Fruit fly (Drosophila melanogaster) whole organism, embryonic: ENCODE measurements around the gene CG16965.

Experiments
- Atf-2 ChIP-seq: fragments of 200-800 bp; sonication (Bioruptor generic); optimal IDR thresholded peaks from 2 replicates; lab custom pipeline; 2016; ENCODE audit warnings: missing biosample characterization, missing genetic modification characterization
- CG10147 ChIP-seq: fragments of 200-800 bp; sonication (Bioruptor generic); optimal IDR thresholded peaks from 2 replicates; lab custom pipeline; 2019; ENCODE audit warnings: missing biosample characterization, mild to moderate bottlenecking, missing genetic modification characterization, moderate library complexity
- CG1024 ChIP-seq: fragments of 200-800 bp; sonication (Bioruptor generic); IDR thresholded peaks from 2 replicates; pipeline ENCODE4 v1.3.6; 2022; ENCODE audit warnings: missing biosample characterization, missing genetic modification characterization
- CG10462 ChIP-seq: fragments of 200-800 bp; sonication (Bioruptor generic); optimal IDR thresholded peaks from 2 replicates; lab custom pipeline; 2016; ENCODE audit warnings: missing biosample characterization, missing genetic modification characterization
- CG10654 ChIP-seq: fragments of 200-800 bp; sonication (Bioruptor generic); optimal IDR thresholded peaks from 2 replicates; lab custom pipeline; 2016; ENCODE audit warnings: missing biosample characterization, missing genetic modification characterization
- CG11085 ChIP-seq: fragments of 200-800 bp; sonication (Bioruptor generic); IDR thresholded peaks from 2 replicates; pipeline ENCODE4 v1.3.6; 2022; ENCODE audit warnings: missing biosample characterization, missing genetic modification characterization
- CG11093 ChIP-seq: fragments of 200-800 bp; sonication (Bioruptor generic); IDR thresholded peaks from 3 replicates; pipeline ENCODE4 v1.3.6; 2022; ENCODE audit warnings: missing biosample characterization, missing genetic modification characterization
- CG14965 ChIP-seq: fragments of 200-800 bp; sonication (Bioruptor generic); optimal IDR thresholded peaks from 2 replicates; lab custom pipeline; 2016; ENCODE audit warnings: missing biosample characterization, missing genetic modification characterization, borderline replicate concordance
- CG17186 ChIP-seq: fragments of 200-800 bp; sonication (Bioruptor generic); optimal IDR thresholded peaks from 3 replicates; lab custom pipeline; 2017; ENCODE audit warnings: missing biosample characterization, missing genetic modification reagents, missing genetic modification characterization
- CG1792 ChIP-seq: fragments of 200-800 bp; sonication (Bioruptor generic); optimal IDR thresholded peaks from 2 replicates; lab custom pipeline; 2016; ENCODE audit warnings: missing biosample characterization, missing genetic modification characterization
- CG2202 ChIP-seq: fragments of 200-800 bp; sonication (Bioruptor generic); optimal IDR thresholded peaks from 2 replicates; lab custom pipeline; 2018; ENCODE audit warnings: missing biosample characterization, mild to moderate bottlenecking, missing genetic modification characterization
- CG2678 ChIP-seq: fragments of 200-800 bp; sonication (Bioruptor generic); optimal IDR thresholded peaks from 3 replicates; lab custom pipeline; 2019; ENCODE audit warnings: missing biosample characterization, mild to moderate bottlenecking, missing genetic modification characterization, moderate library complexity
- CG31224 ChIP-seq: fragments of 200-800 bp; sonication (Bioruptor generic); IDR thresholded peaks from 2 replicates; pipeline ENCODE4 v1.3.6; 2022; ENCODE audit warnings: missing biosample characterization, missing genetic modification characterization
- CG3281 ChIP-seq: fragments of 200-800 bp; sonication (Bioruptor generic); optimal IDR thresholded peaks from 3 replicates; lab custom pipeline; 2017; ENCODE audit warnings: missing biosample characterization, mild to moderate bottlenecking, missing genetic modification characterization
- CG42726 ChIP-seq: fragments of 200-800 bp; sonication (Bioruptor generic); IDR thresholded peaks from 2 replicates; pipeline ENCODE4 v1.3.6; 2022; ENCODE audit warnings: missing biosample characterization, missing genetic modification characterization; ENCODE audit not compliant: partially characterized antibody
- CG7928 ChIP-seq: fragments of 200-800 bp; sonication (Bioruptor generic); optimal IDR thresholded peaks from 2 replicates; lab custom pipeline; 2017; ENCODE audit warnings: missing biosample characterization, mild to moderate bottlenecking, missing genetic modification characterization
- CG8388 ChIP-seq: fragments of 200-800 bp; sonication (Bioruptor generic); optimal IDR thresholded peaks from 2 replicates; lab custom pipeline; 2019; ENCODE audit warnings: missing biosample characterization, mild to moderate bottlenecking, missing genetic modification characterization, moderate library complexity
- D19B ChIP-seq: fragments of 200-800 bp; sonication (Bioruptor generic); optimal IDR thresholded peaks from 2 replicates; lab custom pipeline; 2017; ENCODE audit warnings: missing biosample characterization, mild to moderate bottlenecking, missing genetic modification characterization
- Deaf1 ChIP-seq: fragments of 200-800 bp; optimal IDR thresholded peaks from 3 replicates; lab custom pipeline; 2019; ENCODE audit warnings: missing biosample characterization, mild to moderate bottlenecking, missing genetic modification characterization, moderate library complexity
- Dip2 ChIP-seq: fragments of 200-800 bp; sonication (Bioruptor generic); IDR thresholded peaks from 2 replicates; pipeline ENCODE4 v1.3.6; 2022; ENCODE audit warnings: missing biosample characterization, missing genetic modification characterization
- Dp ChIP-seq: fragments of 200-800 bp; sonication (Bioruptor generic); optimal IDR thresholded peaks from 2 replicates; lab custom pipeline; 2018; ENCODE audit warnings: missing biosample characterization, mild to moderate bottlenecking, missing genetic modification characterization, moderate library complexity
- Dref ChIP-seq: fragments of 200-800 bp; sonication (Bioruptor generic); IDR thresholded peaks from 2 replicates; pipeline ENCODE4 v1.3.6; 2022; ENCODE audit warnings: missing biosample characterization, missing genetic modification characterization
- MTF-1 ChIP-seq: fragments of 200-800 bp; sonication (Bioruptor generic); optimal IDR thresholded peaks from 2 replicates; lab custom pipeline; 2018; ENCODE audit warnings: missing biosample characterization, mild to moderate bottlenecking, missing genetic modification characterization, borderline replicate concordance
- Neu2 ChIP-seq: fragments of 200-800 bp; sonication (Bioruptor generic); optimal IDR thresholded peaks from 3 replicates; lab custom pipeline; 2016; ENCODE audit warnings: missing biosample characterization, missing genetic modification characterization, borderline replicate concordance
- Scr ChIP-seq: fragments of 200-800 bp; sonication (Bioruptor generic); IDR thresholded peaks from 2 replicates; pipeline ENCODE4 v1.3.6; 2022; ENCODE audit warnings: missing biosample characterization, missing genetic modification characterization; ENCODE audit not compliant: partially characterized antibody
- Six4 ChIP-seq: fragments of 200-800 bp; sonication (Bioruptor generic); optimal IDR thresholded peaks from 2 replicates; lab custom pipeline; 2016; ENCODE audit warnings: missing biosample characterization, missing genetic modification characterization
- Spps ChIP-seq: fragments of 200-800 bp; sonication (Bioruptor generic); optimal IDR thresholded peaks from 2 replicates; lab custom pipeline; 2018; ENCODE audit warnings: missing biosample characterization, mild to moderate bottlenecking, missing genetic modification characterization
- Trl ChIP-seq, 3 experiments: fragments of >200 bp in 2 of 3; fragments of 200-800 bp in 1 of 3; sonication (Bioruptor generic) in 1 of 3; optimal IDR thresholded peaks; 2 replicates in 1 of 3; 3 replicates in 2 of 3; lab custom pipeline; 2016 to 2017; ENCODE audit warnings: missing biosample characterization in 1 of 3, missing genetic modification characterization in 1 of 3
- aop ChIP-seq: fragments of 200-800 bp; sonication (Bioruptor generic); IDR thresholded peaks from 2 replicates; pipeline ENCODE4 v1.3.6; 2022; ENCODE audit warnings: missing biosample characterization, missing genetic modification characterization
- az2 ChIP-seq: fragments of 200-800 bp; sonication (Bioruptor generic); optimal IDR thresholded peaks from 3 replicates; lab custom pipeline; 2016; ENCODE audit warnings: missing biosample characterization, missing genetic modification characterization
- cas ChIP-seq: fragments of 200-800 bp; sonication (Bioruptor generic); IDR thresholded peaks from 2 replicates; pipeline ENCODE4 v1.3.6; 2022; ENCODE audit warnings: missing biosample characterization, missing genetic modification characterization
- chinmo ChIP-seq: fragments of 200-800 bp; sonication (Bioruptor generic); IDR thresholded peaks from 4 replicates; pipeline ENCODE4 v1.3.6; 2022; ENCODE audit warnings: missing biosample characterization, missing genetic modification characterization; ENCODE audit not compliant: partially characterized antibody
- chn ChIP-seq: fragments of 200-800 bp; sonication (Bioruptor generic); optimal IDR thresholded peaks from 2 replicates; lab custom pipeline; 2016; ENCODE audit warnings: missing biosample characterization, missing genetic modification characterization
- ci ChIP-seq: fragments of 200-800 bp; sonication (Bioruptor generic); IDR thresholded peaks from 3 replicates; pipeline ENCODE4 v1.3.6; 2022; ENCODE audit warnings: missing biosample characterization, missing genetic modification characterization
- en ChIP-seq: fragments of 200-800 bp; sonication (Bioruptor generic); optimal IDR thresholded peaks from 2 replicates; lab custom pipeline; 2016; ENCODE audit warnings: missing biosample characterization, missing genetic modification characterization
- exex ChIP-seq: fragments of 200-800 bp; sonication (Bioruptor generic); optimal IDR thresholded peaks from 4 replicates; lab custom pipeline; 2018; ENCODE audit warnings: missing biosample characterization, mild to moderate bottlenecking, missing genetic modification characterization, moderate library complexity
- fru ChIP-seq: fragments of >200 bp; optimal IDR thresholded peaks from 2 replicates; lab custom pipeline; 2017
- gfzf ChIP-seq: fragments of 200-800 bp; sonication (Bioruptor generic); optimal IDR thresholded peaks from 2 replicates; lab custom pipeline; 2016; ENCODE audit warnings: missing biosample characterization, mild to moderate bottlenecking, missing genetic modification characterization, moderate library complexity
- insv ChIP-seq, 2 experiments: fragments of 200-800 bp; sonication (Bioruptor generic); optimal IDR thresholded peaks; 3 replicates each; lab custom pipeline; 2016 to 2018; ENCODE audit warnings: missing biosample characterization in 2 of 2, missing genetic modification characterization in 2 of 2
- inv ChIP-seq: fragments of 200-800 bp; sonication (Bioruptor generic); IDR thresholded peaks from 2 replicates; pipeline ENCODE4 v1.3.6; 2022; ENCODE audit warnings: missing biosample characterization, missing genetic modification characterization; ENCODE audit not compliant: partially characterized antibody
- kah ChIP-seq: fragments of 200-800 bp; sonication (Bioruptor generic); optimal IDR thresholded peaks from 2 replicates; lab custom pipeline; 2018; ENCODE audit warnings: missing biosample characterization, mild to moderate bottlenecking, missing genetic modification characterization
- oc ChIP-seq: fragments of 200-800 bp; sonication (Bioruptor generic); optimal IDR thresholded peaks from 2 replicates; lab custom pipeline; 2018; ENCODE audit warnings: missing biosample characterization, mild to moderate bottlenecking, missing genetic modification characterization, moderate library complexity
- otp ChIP-seq: fragments of 200-800 bp; sonication (Bioruptor generic); IDR thresholded peaks from 3 replicates; pipeline ENCODE4, ENCODE4 v1.3.6; 2022; ENCODE audit warnings: missing biosample characterization, missing genetic modification characterization
- pita ChIP-seq: fragments of 200-800 bp; sonication (Bioruptor generic); optimal IDR thresholded peaks from 2 replicates; lab custom pipeline; 2017; ENCODE audit warnings: missing biosample characterization, mild to moderate bottlenecking, missing genetic modification characterization
- pnt ChIP-seq: fragments of 200-800 bp; sonication (Bioruptor generic); optimal IDR thresholded peaks from 3 replicates; lab custom pipeline; 2016; ENCODE audit warnings: missing biosample characterization, missing genetic modification characterization
- salm ChIP-seq: fragments of 200-800 bp; sonication (Bioruptor generic); optimal IDR thresholded peaks from 2 replicates; lab custom pipeline; 2018; ENCODE audit warnings: missing biosample characterization, mild to moderate bottlenecking, missing genetic modification characterization
- sc ChIP-seq, 3 experiments: fragments of >200 bp in 2 of 3; fragments of 200-800 bp in 1 of 3; sonication (Bioruptor generic) in 1 of 3; optimal IDR thresholded peaks; 2 replicates in 2 of 3; 3 replicates in 1 of 3; lab custom pipeline; 2017; ENCODE audit warnings: mild to moderate bottlenecking in 1 of 3, missing biosample characterization in 1 of 3, missing genetic modification characterization in 1 of 3, missing genetic modification reagents in 1 of 3
- scrt ChIP-seq: fragments of 200-800 bp; sonication (Bioruptor generic); optimal IDR thresholded peaks from 2 replicates; lab custom pipeline; 2018; ENCODE audit warnings: missing biosample characterization, mild to moderate bottlenecking, missing genetic modification characterization, moderate library complexity
- sug ChIP-seq: fragments of 200-800 bp; optimal IDR thresholded peaks from 2 replicates; lab custom pipeline; 2019; ENCODE audit warnings: missing biosample characterization, mild to moderate bottlenecking, missing genetic modification characterization, moderate library complexity
- vvl ChIP-seq: fragments of 200-800 bp; sonication (Bioruptor generic); IDR thresholded peaks from 2 replicates; pipeline ENCODE4 v1.3.6; 2022; ENCODE audit warnings: missing biosample characterization, missing genetic modification characterization

The CG16965 gene

dm6 chr2L:11987945-11988344 is 6.6 kb downstream of the CG16965 start, which contains the start of the genes CG6686 and CG34163 (continued):
- TF ChIP-seq sc (optimal IDR thresholded peaks at IDR 0.05; lab: Kevin White, UChicago) (no peak), sc (GFP tag; optimal IDR thresholded peaks at IDR 0.05; lab: Kevin White, UChicago) (no peak), cas (GFP tag; lab: Robert Waterston, UW) (no peak), scrt (GFP tag; lab: Kevin White, UChicago) (no peak), ci (GFP tag; lab: Robert Waterston, UW) (no peak), vvl (GFP tag; lab: Robert Waterston, UW) (peak; percentile 40; the same call in 1 of the 2 replicates), kah (GFP tag; lab: Kevin White, UChicago) (no peak), D19B (no peak), Trl (optimal IDR thresholded peaks at IDR 0.05; lab: Kevin White, UChicago) (no peak), Trl (GFP tag; optimal IDR thresholded peaks at IDR 0.05; lab: Kevin White, UChicago) (no peak), Scr (GFP tag; lab: Robert Waterston, UW) (no peak), CG1792 (GFP tag; lab: Kevin White, UChicago) (peak; percentile 8), Spps (tag; lab: Kevin White, UChicago) (no peak), CG2678 (tag; lab: Kevin White, UChicago) (no peak), sug (tag; lab: Kevin White, UChicago) (peak; percentile 54), CG8388 (GFP tag; lab: Kevin White, UChicago) (no peak), CG31224 (GFP tag; lab: Robert Waterston, UW) (no peak), CG1024 (GFP tag; lab: Robert Waterston, UW) (no peak), en (GFP tag; lab: Kevin White, UChicago) (no peak), CG11093 (no peak), oc (tag; lab: Kevin White, UChicago) (no peak), insv (GFP tag; optimal IDR thresholded peaks at IDR 0.05; lab: Kevin White, UChicago) (peak in 1 of 2 experiments; percentile 3), az2 (GFP tag; lab: Kevin White, UChicago) (peak; percentile 58), chn (GFP tag; lab: Kevin White, UChicago) (peak; percentile 21), CG17186 (peak; percentile 88), otp (no peak), pnt (GFP tag; lab: Kevin White, UChicago) (peak; percentile 11), Atf-2 (peak; percentile 3), inv (GFP tag; lab: Robert Waterston, UW) (no peak), fru (lab: Kevin White, UChicago) (no peak), CG11085 (GFP tag; lab: Robert Waterston, UW) (no peak), CG3281 (peak; percentile 35), pita (GFP tag; lab: Kevin White, UChicago) (no peak), Dref (no peak), salm (tag; lab: Kevin White, UChicago) (no peak), CG10147 (GFP tag; lab: Kevin White, UChicago) (peak; percentile 28), Deaf1 (tag; lab: Kevin White, UChicago) (no peak), CG14965 (GFP tag; lab: Kevin White, UChicago) (no peak), CG10654 (GFP tag; lab: Kevin White, UChicago) (no peak), aop (no peak), Neu2 (GFP tag; lab: Kevin White, UChicago) (no peak), CG7928 (GFP tag; lab: Kevin White, UChicago) (no peak), Six4 (GFP tag; lab: Kevin White, UChicago) (no peak), chinmo (GFP tag; lab: Robert Waterston, UW) (no peak), Dip2 (GFP tag; lab: Robert Waterston, UW) (no peak), CG10462 (GFP tag; lab: Kevin White, UChicago) (peak; percentile 37), MTF-1 (GFP tag; lab: Kevin White, UChicago) (no peak), Dp (peak; percentile 43), CG42726 (GFP tag; lab: Robert Waterston, UW) (no peak), exex (peak; percentile 19), CG2202 (tag; lab: Kevin White, UChicago) (peak; percentile 2), gfzf (peak; percentile 83)
